Worm (Caenorhabditis elegans) whole organism, L2 larva: Measurements from ENCODE around the gene srh-166.

Experiments used
- blmp-1 ChIP-seq: sonication (generic microtip); optimal IDR thresholded peaks from 2 replicates; lab custom pipeline; 2017; ENCODE audit warnings: missing genetic modification characterization, mild to moderate bottlenecking, missing compliant biosample characterization, antibody characterized with exemption, moderate library complexity; ENCODE audit not compliant: insufficient read depth
- elt-3 ChIP-seq: sonication (generic microtip); optimal IDR thresholded peaks from 2 replicates; lab custom pipeline; 2017; ENCODE audit warnings: missing biosample characterization, missing genetic modification characterization
- nhr-10 ChIP-seq: sonication (generic microtip); optimal IDR thresholded peaks from 2 replicates; lab custom pipeline; 2017; ENCODE audit warnings: missing biosample characterization, missing genetic modification characterization
- nhr-12 ChIP-seq: fragments of 150-350 bp; optimal IDR thresholded peaks from 2 replicates; lab custom pipeline; 2014; ENCODE audit warnings: missing biosample characterization, missing genetic modification characterization
- nhr-237 ChIP-seq: fragments of 150-350 bp; optimal IDR thresholded peaks from 2 replicates; lab custom pipeline; 2014; ENCODE audit warnings: missing biosample characterization, missing genetic modification characterization
- unc-62 ChIP-seq: fragments of 150-350 bp; optimal IDR thresholded peaks from 2 replicates; lab custom pipeline; 2014; ENCODE audit warnings: missing biosample characterization, missing genetic modification reagents, missing genetic modification characterization
- ztf-11 ChIP-seq: sonication (generic microtip); optimal IDR thresholded peaks from 2 replicates; lab custom pipeline; 2017; ENCODE audit warnings: missing biosample characterization, missing genetic modification characterization

DNA sequence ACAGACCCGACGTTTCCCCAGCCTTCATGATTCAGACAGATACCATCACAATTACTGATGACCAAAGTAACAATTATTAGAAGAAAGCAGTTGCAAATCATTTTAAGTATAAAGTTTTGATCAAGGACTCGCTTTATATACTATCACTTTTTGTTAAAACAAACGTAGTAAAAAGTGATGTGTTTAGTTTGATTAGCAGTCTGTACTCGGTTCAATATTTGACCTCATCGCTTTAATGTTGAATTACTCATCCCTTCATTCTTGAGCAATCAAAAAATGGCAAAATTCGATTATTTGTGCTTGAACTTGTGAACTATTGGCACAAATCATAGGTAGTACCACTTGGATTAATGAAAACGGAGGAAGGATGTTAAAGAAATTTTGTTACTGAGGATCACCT lies 32.6 kb upstream of the srh-166 start, which contains the start of gene abf-4:
- TF ChIP-seq ztf-11 (tag; lab: Kevin White, UChicago) (no peak), blmp-1 (tag; lab: Kevin White, UChicago) (no peak), elt-3 (tag; lab: Kevin White, UChicago) (no peak), unc-62 (GFP tag; lab: Kevin White, UChicago) (no peak), nhr-10 (tag; lab: Kevin White, UChicago) (no peak), nhr-12 (tag; lab: Kevin White, UChicago) (no peak), nhr-237 (tag; lab: Kevin White, UChicago) (no peak)
